Fruit fly (Drosophila melanogaster): ENCODE measurements around the gene r.

r gene

dm6 chrX:16650078-16651063 is 4.8 kb upstream of the r start (continued):
- TF ChIP-seq Adf1 (GFP tag; IDR thresholded peaks at IDR 0.05) = no peak
- TF ChIP-seq CG3847 (GFP tag; IDR thresholded peaks at IDR 0.05) = no peak
- peak; percentile 90 for TF ChIP-seq vvl (GFP tag; IDR thresholded peaks at IDR 0.05)
- no peak for TF ChIP-seq Lpt (GFP tag; optimal IDR thresholded peaks at IDR 0.05)
- no peak for TF ChIP-seq D19A (tag; optimal IDR thresholded peaks at IDR 0.05)
- peak; percentile 8 for TF ChIP-seq trh (GFP tag; optimal IDR thresholded peaks at IDR 0.05)
- TF ChIP-seq Gsc (GFP tag; IDR thresholded peaks at IDR 0.05) = no peak
- TF ChIP-seq bigmax (GFP tag; optimal IDR thresholded peaks at IDR 0.05) = no peak
- TF ChIP-seq nmo (GFP tag; optimal IDR thresholded peaks at IDR 0.05) = peak; percentile 79
- TF ChIP-seq Med (GFP tag) = peak; percentile 97
- TF ChIP-seq CG9437 (GFP tag; optimal IDR thresholded peaks at IDR 0.05) = no peak
- no peak for TF ChIP-seq nom (GFP tag; optimal IDR thresholded peaks at IDR 0.05)
- TF ChIP-seq CG4820 (GFP tag; optimal IDR thresholded peaks at IDR 0.05) = no peak
- TF ChIP-seq CG33213 (GFP tag; optimal IDR thresholded peaks at IDR 0.05) = no peak
- TF ChIP-seq BEAF-32 (GFP tag; optimal IDR thresholded peaks at IDR 0.05) = no peak
- TF ChIP-seq vfl (GFP tag; optimal IDR thresholded peaks at IDR 0.05) = no peak
- TF ChIP-seq Oli (tag; optimal IDR thresholded peaks at IDR 0.05) = peak; percentile 29
- no peak for TF ChIP-seq h (optimal IDR thresholded peaks at IDR 0.05)
- peak; percentile 32 for TF ChIP-seq Hmx (GFP tag; optimal IDR thresholded peaks at IDR 0.05)
- TF ChIP-seq tap (tag; optimal IDR thresholded peaks at IDR 0.05) = no peak
- TF ChIP-seq ATbp (GFP tag; optimal IDR thresholded peaks at IDR 0.05) = peak; percentile 16
- TF ChIP-seq lab (GFP tag; optimal IDR thresholded peaks at IDR 0.05) = peak; percentile 53
- TF ChIP-seq CG7839 (tag; optimal IDR thresholded peaks at IDR 0.05) = peak; percentile 70
- TF ChIP-seq lov (optimal IDR thresholded peaks at IDR 0.05) = no peak
- TF ChIP-seq lov (GFP tag; IDR thresholded peaks at IDR 0.05) = 0 out of 3 replicates have a peak, but pooled peaks have one; percentile 43
- no peak for TF ChIP-seq CG10431 (GFP tag; optimal IDR thresholded peaks at IDR 0.05)
- no peak for TF ChIP-seq Atf3 (GFP tag; optimal IDR thresholded peaks at IDR 0.05)
- TF ChIP-seq CG13296 (GFP tag; optimal IDR thresholded peaks at IDR 0.05) = peak; percentile 17
- peak; percentile 26 for TF ChIP-seq CG8924 (tag; optimal IDR thresholded peaks at IDR 0.05)
- TF ChIP-seq CG14441 (GFP tag; IDR thresholded peaks at IDR 0.05) = peak; percentile 72
- no peak for TF ChIP-seq CG18619 (GFP tag; optimal IDR thresholded peaks at IDR 0.05)
- TF ChIP-seq lola (GFP tag; optimal IDR thresholded peaks at IDR 0.05) = no peak
- no peak for TF ChIP-seq CG4854 (GFP tag; optimal IDR thresholded peaks at IDR 0.05)
- TF ChIP-seq repo (GFP tag; optimal IDR thresholded peaks at IDR 0.05) = no peak
- no peak for TF ChIP-seq wor (GFP tag; IDR thresholded peaks at IDR 0.05)
- TF ChIP-seq CG13775 (GFP tag; optimal IDR thresholded peaks at IDR 0.05) = no peak
- no peak for TF ChIP-seq CG9609 (GFP tag; optimal IDR thresholded peaks at IDR 0.05)
- no peak for TF ChIP-seq CG7745 (tag; optimal IDR thresholded peaks at IDR 0.05)
- TF ChIP-seq B-H1 (GFP tag; IDR thresholded peaks at IDR 0.05) = peak; percentile 68; the same call in 2 of the 3 replicates
- no peak for TF ChIP-seq CG1529 (GFP tag; optimal IDR thresholded peaks at IDR 0.05)
- TF ChIP-seq CG10274 (GFP tag; optimal IDR thresholded peaks at IDR 0.05) = no peak
- TF ChIP-seq jumu (GFP tag; optimal IDR thresholded peaks at IDR 0.05) = peak; percentile 80
- no peak for TF ChIP-seq Gug (GFP tag; IDR thresholded peaks at IDR 0.05)
- TF ChIP-seq Dbx (GFP tag; IDR thresholded peaks at IDR 0.05) = no peak
- no peak for TF ChIP-seq bsh (GFP tag; optimal IDR thresholded peaks at IDR 0.05)
- TF ChIP-seq sqz (GFP tag; optimal IDR thresholded peaks at IDR 0.05) = no peak
- 0 out of 2 replicates have a peak, but pooled peaks have one; percentile 5 for TF ChIP-seq CG17328 (GFP tag; IDR thresholded peaks at IDR 0.05)
- peak; percentile 73 for TF ChIP-seq Oaz (GFP tag; IDR thresholded peaks at IDR 0.05)
